Worm (Caenorhabditis elegans) whole organism, late embryonic: ENCODE data around the gene D1086.18.
"Not testable (repeated sequence)": the region's sequence is repeated elsewhere in the genome, so short reads cannot be mapped to it uniquely, and the experiment has no call there.

Experiments used
- F13H6.1 ChIP-seq: sonication (generic microtip); optimal IDR thresholded peaks from 2 replicates; lab custom pipeline; 2016; ENCODE audit warnings: missing genetic modification characterization, missing compliant biosample characterization
- T23F11.4 ChIP-seq: fragments of 200-800 bp; sonication (Bioruptor generic); optimal IDR thresholded peaks from 2 replicates; lab custom pipeline; 2018; ENCODE audit warnings: mild to moderate bottlenecking, missing genetic modification characterization, missing compliant biosample characterization
- ama-1 ChIP-seq: fragments of 150-350 bp; optimal IDR thresholded peaks from 2 replicates; lab custom pipeline; 2014
- eyg-1 ChIP-seq: sonication (generic microtip); optimal IDR thresholded peaks from 2 replicates; lab custom pipeline; 2016; ENCODE audit warnings: missing genotype, missing genetic modification characterization, missing compliant biosample characterization
- gmeb-2 ChIP-seq: sonication (generic microtip); optimal IDR thresholded peaks from 2 replicates; lab custom pipeline; 2016; ENCODE audit warnings: missing genetic modification characterization, inconsistent platforms, missing compliant biosample characterization
- hlh-13 ChIP-seq: fragments of 200-800 bp; sonication (Bioruptor generic); optimal IDR thresholded peaks from 2 replicates; lab custom pipeline; 2018; ENCODE audit warnings: mild to moderate bottlenecking, missing genetic modification characterization, missing compliant biosample characterization
- nfya-1 ChIP-seq: sonication (generic microtip); optimal IDR thresholded peaks from 2 replicates; lab custom pipeline; 2017; ENCODE audit warnings: missing genetic modification characterization, mild to moderate bottlenecking, missing compliant biosample characterization, antibody characterized with exemption, moderate library complexity
- nhr-11 ChIP-seq: fragments of 150-350 bp; optimal IDR thresholded peaks from 2 replicates; lab custom pipeline; 2014; ENCODE audit warnings: missing biosample characterization, missing genetic modification characterization
- pqm-1 ChIP-seq: sonication (generic microtip); optimal IDR thresholded peaks from 2 replicates; lab custom pipeline; 2016; ENCODE audit warnings: missing genetic modification characterization, missing compliant biosample characterization
- rnt-1 ChIP-seq: sonication (generic microtip); optimal IDR thresholded peaks from 2 replicates; lab custom pipeline; 2016; ENCODE audit warnings: missing genetic modification characterization, missing compliant biosample characterization
- tbx-2 ChIP-seq: sonication (generic microtip); optimal IDR thresholded peaks from 2 replicates; lab custom pipeline; 2016; ENCODE audit warnings: missing genetic modification characterization, missing compliant biosample characterization

DNA sequence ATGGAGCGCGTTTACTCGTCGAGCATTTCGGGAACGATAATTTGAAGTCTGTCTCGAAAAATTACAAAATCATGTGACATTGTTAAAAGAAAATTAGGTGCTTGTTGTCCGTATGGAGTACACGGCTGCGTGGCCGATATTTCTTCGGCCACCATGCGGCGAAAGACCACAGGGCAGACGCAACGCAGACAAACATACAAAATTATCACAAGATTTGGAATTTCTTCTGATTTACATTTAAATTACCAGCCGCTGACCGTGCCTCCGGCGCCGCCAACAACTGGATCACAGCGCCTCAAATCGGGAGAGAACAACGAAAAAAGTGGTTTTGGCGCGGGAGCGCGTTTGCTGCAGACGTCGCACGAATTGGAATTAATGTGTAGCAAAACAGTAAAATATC, 30.6 kb upstream of the D1086.18 start:
- TF ChIP-seq rnt-1 (peak; percentile 84), nfya-1 (peak; percentile 37), F13H6.1 (peak; percentile 53), pqm-1 (tag; lab: Kevin White, UChicago) (peak; percentile 44), tbx-2 (tag; lab: Kevin White, UChicago) (peak; percentile 91)
- not testable (repeated sequence) for TF ChIP-seq hlh-13; eyg-1 (tag; lab: Kevin White, UChicago); gmeb-2; ama-1 (lab: Kevin White, UChicago); T23F11.4; nhr-11 (tag; lab: Kevin White, UChicago)
